Fruit fly (Drosophila melanogaster): ENCODE measurements around the gene CG15824.
A peak's percentile ranks its signal among the peaks of the same experiment; 100 is the strongest.

Gene CG15824

dm6 chr2L:866950-867744 lies 17.8 kb downstream of the CG15824 start (continued):
- TF ChIP-seq CG8388 (GFP tag; optimal IDR thresholded peaks at IDR 0.05), result peak; percentile 88
- peak; percentile 62 for TF ChIP-seq CG3065 (GFP tag; optimal IDR thresholded peaks at IDR 0.05)
- TF ChIP-seq lilli (GFP tag; optimal IDR thresholded peaks at IDR 0.05), result peak; percentile 96
- TF ChIP-seq sug (tag; optimal IDR thresholded peaks at IDR 0.05), result peak; percentile 89
- peak; percentile 75 for TF ChIP-seq emc (GFP tag; optimal IDR thresholded peaks at IDR 0.05)
- peak; percentile 75 for TF ChIP-seq shn (GFP tag; optimal IDR thresholded peaks at IDR 0.05)
- TF ChIP-seq CG12219 (GFP tag; optimal IDR thresholded peaks at IDR 0.05), result peak; percentile 90
- TF ChIP-seq CG11560 (tag; IDR thresholded peaks at IDR 0.05), result peak; percentile 82
- TF ChIP-seq disco-r (GFP tag; optimal IDR thresholded peaks at IDR 0.05), result peak; percentile 84
- no peak for TF ChIP-seq pan (optimal IDR thresholded peaks at IDR 0.05)
- TF ChIP-seq pan (GFP tag; optimal IDR thresholded peaks at IDR 0.05 in 1 of 2, IDR thresholded peaks at IDR 0.05 in 1 of 2), result peak in 1 of 2 experiments; percentile 97
- peak; percentile 85 for TF ChIP-seq CG10543 (GFP tag; optimal IDR thresholded peaks at IDR 0.05)
- peak; percentile 88 for TF ChIP-seq CG31441 (GFP tag; IDR thresholded peaks at IDR 0.05)
- TF ChIP-seq Dip3 (GFP tag; optimal IDR thresholded peaks at IDR 0.05), result peak; percentile 89
- peak; percentile 96 for TF ChIP-seq zfh1 (GFP tag; IDR thresholded peaks at IDR 0.05)
- TF ChIP-seq en (GFP tag; optimal IDR thresholded peaks at IDR 0.05), result peak; percentile 73
- TF ChIP-seq CG9437 (GFP tag; optimal IDR thresholded peaks at IDR 0.05), result peak; percentile 76
- TF ChIP-seq Usf (GFP tag; optimal IDR thresholded peaks at IDR 0.05), result peak; percentile 79
- peak; percentile 97 for TF ChIP-seq NFAT (GFP tag; IDR thresholded peaks at IDR 0.05)
- TF ChIP-seq Hey (tag; optimal IDR thresholded peaks at IDR 0.05), result peak; percentile 73
- peak; percentile 84 for TF ChIP-seq danr (GFP tag; IDR thresholded peaks at IDR 0.05)
- TF ChIP-seq Elba2 (GFP tag; optimal IDR thresholded peaks at IDR 0.05), result peak; percentile 91
- no peak for TF ChIP-seq hb (GFP tag; IDR thresholded peaks at IDR 0.05; ENCODE audit: partially characterized antibody)
- peak; percentile 92 for TF ChIP-seq Atf6 (GFP tag; IDR thresholded peaks at IDR 0.05)
- TF ChIP-seq CG16863 (GFP tag; optimal IDR thresholded peaks at IDR 0.05), result peak; percentile 90
- TF ChIP-seq tin (GFP tag; optimal IDR thresholded peaks at IDR 0.05), result peak; percentile 93
- peak; percentile 72 for TF ChIP-seq CG10274 (GFP tag; optimal IDR thresholded peaks at IDR 0.05)
- TF ChIP-seq CG10462 (GFP tag; optimal IDR thresholded peaks at IDR 0.05), result peak; percentile 84
- peak; percentile 88 for TF ChIP-seq C15 (GFP tag; IDR thresholded peaks at IDR 0.05)
- peak; percentile 95 for TF ChIP-seq gem (tag; optimal IDR thresholded peaks at IDR 0.05)
- TF ChIP-seq NC2α (GFP tag; optimal IDR thresholded peaks at IDR 0.05), result peak; percentile 76
- TF ChIP-seq Bdp1 (GFP tag; optimal IDR thresholded peaks at IDR 0.05), result peak; percentile 68
- TF ChIP-seq Hr78 (GFP tag; optimal IDR thresholded peaks at IDR 0.05), result peak in 1 of 2 experiments; percentile 59
- TF ChIP-seq Doc2 (GFP tag; IDR thresholded peaks at IDR 0.05), result peak; percentile 80
- TF ChIP-seq Fer2 (tag; optimal IDR thresholded peaks at IDR 0.05), result peak; percentile 89
- peak; percentile 90 for TF ChIP-seq Ssrp (tag; optimal IDR thresholded peaks at IDR 0.05)
- TF ChIP-seq CG4707 (GFP tag; optimal IDR thresholded peaks at IDR 0.05), result peak; percentile 81
- TF ChIP-seq hkb (optimal IDR thresholded peaks at IDR 0.05), result no peak
- peak; percentile 96 for TF ChIP-seq hkb (GFP tag; IDR thresholded peaks at IDR 0.05)
- TF ChIP-seq CG17829 (tag; optimal IDR thresholded peaks at IDR 0.05), result peak; percentile 90
- TF ChIP-seq Tbp (GFP tag; optimal IDR thresholded peaks at IDR 0.05), result no peak
- TF ChIP-seq CG30431 (GFP tag; optimal IDR thresholded peaks at IDR 0.05), result peak; percentile 81
- peak; percentile 81 for TF ChIP-seq CG15011 (GFP tag; optimal IDR thresholded peaks at IDR 0.05)
- TF ChIP-seq CG13775 (GFP tag; optimal IDR thresholded peaks at IDR 0.05), result peak; percentile 87
- TF ChIP-seq kni (GFP tag; optimal IDR thresholded peaks at IDR 0.05), result peak; percentile 88
- TF ChIP-seq CG7745 (tag; optimal IDR thresholded peaks at IDR 0.05), result no peak
- peak; percentile 79 for TF ChIP-seq Asciz (GFP tag; optimal IDR thresholded peaks at IDR 0.05)
- peak; percentile 90 for TF ChIP-seq Rx (GFP tag; IDR thresholded peaks at IDR 0.05)
- TF ChIP-seq CG11247 (GFP tag; IDR thresholded peaks at IDR 0.05), result peak; percentile 95
- peak; percentile 92 for TF ChIP-seq Hsf (GFP tag; optimal IDR thresholded peaks at IDR 0.05)
